Worm (Caenorhabditis elegans) whole organism, early embryonic: Measurements from ENCODE around the gene srm-4.

Experiments used
- aly-1 ChIP-seq: sonication (generic microtip); optimal IDR thresholded peaks from 2 replicates; lab custom pipeline; 2016; ENCODE audit warnings: missing genetic modification characterization, missing compliant biosample characterization
- ama-1 ChIP-seq: fragments of 150-350 bp; optimal IDR thresholded peaks from 2 replicates; lab custom pipeline; 2014
- ceh-13 ChIP-seq: fragments of 200-800 bp; sonication (Bioruptor generic); optimal IDR thresholded peaks from 2 replicates; lab custom pipeline; 2018; ENCODE audit warnings: mild to moderate bottlenecking, missing genetic modification characterization, missing compliant biosample characterization
- flt-1 ChIP-seq: fragments of 200-800 bp; sonication (Bioruptor generic); IDR thresholded peaks from 2 replicates; pipeline ENCODE4 v1.3.6; 2022; ENCODE audit warnings: missing genetic modification characterization, missing compliant biosample characterization
- hmg-4 ChIP-seq: fragments of 200-800 bp; sonication (Bioruptor generic); optimal IDR thresholded peaks from 2 replicates; lab custom pipeline; 2018; ENCODE audit warnings: mild to moderate bottlenecking, missing genetic modification characterization, missing compliant biosample characterization
- pes-1 ChIP-seq: fragments of 200-800 bp; sonication (Bioruptor generic); IDR thresholded peaks from 2 replicates; pipeline ENCODE4 v1.3.6; 2022; ENCODE audit warnings: missing genetic modification reagents, missing genetic modification characterization, missing compliant biosample characterization
- sea-1 ChIP-seq: fragments of 200-800 bp; sonication (Bioruptor generic); conservative IDR thresholded peaks from 2 replicates; pipeline ENCODE4 v1.3.6; 2022; ENCODE audit warnings: missing genetic modification characterization, missing compliant biosample characterization

- TF ChIP-seq sea-1 = no peak
- TF ChIP-seq flt-1 = no peak
- no peak for TF ChIP-seq ceh-13
- no peak for TF ChIP-seq hmg-4
- no peak for TF ChIP-seq ama-1 (lab: Kevin White, UChicago)
- no peak for TF ChIP-seq aly-1 (tag; lab: Kevin White, UChicago)
- TF ChIP-seq pes-1 (GFP tag; lab: Robert Waterston, UW) = no peak
These were observed at the start of gene srm-4 for ce11 chrV:14333116-14333515.
